Fruit fly (Drosophila melanogaster) whole organism, embryonic: ENCODE results near the gene Nin.

ENCODE experiments used
- B-H1 ChIP-seq: fragments of 200-800 bp; sonication (Bioruptor generic); IDR thresholded peaks from 3 replicates; pipeline ENCODE4 v1.3.6; 2022; ENCODE audit warnings: missing biosample characterization, missing genetic modification characterization
- Blimp-1 ChIP-seq: fragments of 200-800 bp; sonication (Bioruptor generic); optimal IDR thresholded peaks from 3 replicates; lab custom pipeline; 2018; ENCODE audit warnings: missing biosample characterization, missing genetic modification characterization, mild to moderate bottlenecking, moderate library complexity, missing genetic modification reagents
- CG1024 ChIP-seq: fragments of 200-800 bp; sonication (Bioruptor generic); IDR thresholded peaks from 2 replicates; pipeline ENCODE4 v1.3.6; 2022; ENCODE audit warnings: missing biosample characterization, missing genetic modification characterization
- CG12299 ChIP-seq: fragments of 200-800 bp; sonication (Bioruptor generic); optimal IDR thresholded peaks from 2 replicates; lab custom pipeline; 2018; ENCODE audit warnings: missing biosample characterization, mild to moderate bottlenecking, missing genetic modification characterization
- CG13123 ChIP-seq: fragments of 200-800 bp; sonication (Bioruptor generic); optimal IDR thresholded peaks from 2 replicates; lab custom pipeline; 2016; ENCODE audit warnings: missing biosample characterization, missing genetic modification characterization
- CG13775 ChIP-seq: fragments of 200-800 bp; sonication (Bioruptor generic); optimal IDR thresholded peaks from 3 replicates; lab custom pipeline; 2017; ENCODE audit warnings: missing biosample characterization, mild to moderate bottlenecking, missing genetic modification characterization
- CG3065 ChIP-seq: fragments of 200-800 bp; sonication (Bioruptor generic); optimal IDR thresholded peaks from 2 replicates; lab custom pipeline; 2016; ENCODE audit warnings: missing biosample characterization, missing genetic modification characterization
- CG3407 ChIP-seq: fragments of 200-800 bp; sonication (Bioruptor generic); optimal IDR thresholded peaks from 2 replicates; lab custom pipeline; 2018; ENCODE audit warnings: missing biosample characterization, mild to moderate bottlenecking, missing genetic modification characterization
- CG3995 ChIP-seq: fragments of 200-800 bp; sonication (Bioruptor generic); optimal IDR thresholded peaks from 3 replicates; lab custom pipeline; 2016; ENCODE audit warnings: missing biosample characterization, missing genetic modification characterization
- CG6654 ChIP-seq: fragments of 200-800 bp; sonication (Bioruptor generic); optimal IDR thresholded peaks from 2 replicates; lab custom pipeline; 2017; ENCODE audit warnings: missing biosample characterization, mild to moderate bottlenecking, missing genetic modification characterization
- CG7556 ChIP-seq: fragments of 200-800 bp; sonication (Bioruptor generic); optimal IDR thresholded peaks from 2 replicates; lab custom pipeline; 2017; ENCODE audit warnings: missing biosample characterization, mild to moderate bottlenecking, missing genetic modification characterization
- CG9876 ChIP-seq: fragments of 200-800 bp; sonication (Bioruptor generic); optimal IDR thresholded peaks from 2 replicates; lab custom pipeline; 2016; ENCODE audit warnings: missing biosample characterization, missing genetic modification characterization
- Chrac-16 ChIP-seq: fragments of 200-800 bp; sonication (Bioruptor generic); optimal IDR thresholded peaks from 3 replicates; lab custom pipeline; 2016; ENCODE audit warnings: missing biosample characterization, missing genetic modification characterization
- Deaf1 ChIP-seq: fragments of 200-800 bp; optimal IDR thresholded peaks from 3 replicates; lab custom pipeline; 2019; ENCODE audit warnings: missing biosample characterization, mild to moderate bottlenecking, missing genetic modification characterization, moderate library complexity
- Dfd ChIP-seq, 2 experiments: fragments of >200 bp; optimal IDR thresholded peaks; 2 replicates each; lab custom pipeline; 2017; ENCODE audit warnings: missing biosample characterization in 2 of 2, missing genetic modification characterization in 2 of 2
- Dll ChIP-seq: fragments of 200-800 bp; sonication (Bioruptor generic); IDR thresholded peaks from 4 replicates; pipeline ENCODE4 v1.3.6; 2022; ENCODE audit warnings: missing biosample characterization, missing genetic modification characterization; ENCODE audit not compliant: partially characterized antibody
- HLHmδ ChIP-seq: fragments of 200-800 bp; sonication (Bioruptor generic); optimal IDR thresholded peaks from 2 replicates; lab custom pipeline; 2018; ENCODE audit warnings: missing biosample characterization, mild to moderate bottlenecking, missing genetic modification characterization, moderate library complexity
- Hr39 ChIP-seq: fragments of >200 bp; optimal IDR thresholded peaks from 2 replicates; lab custom pipeline; 2017
- Hr51 ChIP-seq, 2 experiments: fragments of 200-800 bp; sonication (Bioruptor generic); optimal IDR thresholded peaks; 2 replicates in 1 of 2; 3 replicates in 1 of 2; lab custom pipeline; 2016 to 2018; ENCODE audit warnings: missing biosample characterization in 2 of 2, missing genetic modification characterization in 2 of 2, mild to moderate bottlenecking in 1 of 2, moderate library complexity in 1 of 2
- Kr ChIP-seq: fragments of 200-800 bp; sonication (Bioruptor generic); optimal IDR thresholded peaks from 2 replicates; lab custom pipeline; 2017; ENCODE audit warnings: missing biosample characterization, mild to moderate bottlenecking, missing genetic modification characterization
- NFAT ChIP-seq: fragments of 200-800 bp; sonication (Bioruptor generic); IDR thresholded peaks from 2 replicates; pipeline ENCODE4 v1.3.6; 2022; ENCODE audit warnings: missing biosample characterization, missing genetic modification characterization
- Nf-YA ChIP-seq: fragments of 200-800 bp; sonication (Bioruptor generic); IDR thresholded peaks from 2 replicates; pipeline ENCODE4 v1.3.6; 2022; ENCODE audit warnings: missing biosample characterization, missing genetic modification characterization
- Nf-YC ChIP-seq: fragments of 200-800 bp; optimal IDR thresholded peaks from 3 replicates; lab custom pipeline; 2019; ENCODE audit warnings: missing biosample characterization, mild to moderate bottlenecking, missing genetic modification characterization, moderate library complexity
- Oaz ChIP-seq: fragments of 200-800 bp; sonication (Bioruptor generic); IDR thresholded peaks from 2 replicates; pipeline ENCODE4 v1.3.6; 2022; ENCODE audit warnings: missing biosample characterization, missing genetic modification characterization
- Ptx1 ChIP-seq: fragments of 200-800 bp; sonication (Bioruptor generic); IDR thresholded peaks from 2 replicates; pipeline ENCODE4 v1.3.6; 2022; ENCODE audit warnings: missing biosample characterization, missing genetic modification characterization
- Side ChIP-seq: fragments of 200-800 bp; sonication (Bioruptor generic); optimal IDR thresholded peaks from 2 replicates; lab custom pipeline; 2016; ENCODE audit warnings: missing biosample characterization, missing genetic modification characterization
- Six4 ChIP-seq: fragments of 200-800 bp; sonication (Bioruptor generic); optimal IDR thresholded peaks from 2 replicates; lab custom pipeline; 2016; ENCODE audit warnings: missing biosample characterization, missing genetic modification characterization
- Vsx1 ChIP-seq: fragments of 200-800 bp; sonication (Bioruptor generic); optimal IDR thresholded peaks from 2 replicates; lab custom pipeline; 2017; ENCODE audit warnings: missing biosample characterization, mild to moderate bottlenecking, missing genetic modification characterization, missing genetic modification reagents
- ase ChIP-seq: fragments of 200-800 bp; sonication (Bioruptor generic); IDR thresholded peaks from 3 replicates; pipeline ENCODE4 v1.3.6; 2022; ENCODE audit warnings: missing biosample characterization, missing genetic modification characterization
- ash1 ChIP-seq: fragments of 200-800 bp; sonication (Bioruptor generic); optimal IDR thresholded peaks from 2 replicates; lab custom pipeline; 2018; ENCODE audit warnings: missing biosample characterization, mild to moderate bottlenecking, missing genetic modification characterization
- bowl ChIP-seq: fragments of 200-800 bp; sonication (Bioruptor generic); IDR thresholded peaks from 2 replicates; pipeline ENCODE4 v1.3.6; 2022; ENCODE audit warnings: missing biosample characterization, missing genetic modification characterization
- btn ChIP-seq: fragments of 200-800 bp; sonication (Bioruptor generic); optimal IDR thresholded peaks from 2 replicates; lab custom pipeline; 2016; ENCODE audit warnings: missing biosample characterization, missing genetic modification characterization
- corto ChIP-seq: fragments of 200-800 bp; sonication (Bioruptor generic); optimal IDR thresholded peaks from 2 replicates; lab custom pipeline; 2016; ENCODE audit warnings: missing biosample characterization, mild to moderate bottlenecking, missing genetic modification characterization, moderate library complexity
- crc ChIP-seq: fragments of 200-800 bp; sonication (Bioruptor generic); optimal IDR thresholded peaks from 2 replicates; lab custom pipeline; 2016; ENCODE audit warnings: missing biosample characterization, missing genetic modification characterization
- dysf ChIP-seq: fragments of 200-800 bp; sonication (Bioruptor generic); IDR thresholded peaks from 3 replicates; pipeline ENCODE4 v1.3.6; 2022; ENCODE audit warnings: missing biosample characterization, missing genetic modification characterization
- fu2 ChIP-seq: fragments of 200-800 bp; sonication (Bioruptor generic); optimal IDR thresholded peaks from 2 replicates; lab custom pipeline; 2016; ENCODE audit warnings: missing biosample characterization, missing genetic modification characterization
- gfzf ChIP-seq: fragments of 200-800 bp; sonication (Bioruptor generic); optimal IDR thresholded peaks from 2 replicates; lab custom pipeline; 2016; ENCODE audit warnings: missing biosample characterization, mild to moderate bottlenecking, missing genetic modification characterization, moderate library complexity
- grau ChIP-seq: fragments of 200-800 bp; optimal IDR thresholded peaks from 3 replicates; lab custom pipeline; 2019; ENCODE audit warnings: missing biosample characterization, mild to moderate bottlenecking, missing genetic modification characterization, moderate library complexity
- gt ChIP-seq: fragments of 200-800 bp; sonication (Bioruptor generic); IDR thresholded peaks from 2 replicates; pipeline ENCODE4 v1.3.6; 2022; ENCODE audit warnings: missing biosample characterization, missing genetic modification characterization
- pros ChIP-seq: fragments of 200-800 bp; sonication (Bioruptor generic); optimal IDR thresholded peaks from 3 replicates; lab custom pipeline; 2019; ENCODE audit warnings: missing biosample characterization, mild to moderate bottlenecking, missing genetic modification characterization, moderate library complexity
- pum ChIP-seq: fragments of 200-800 bp; sonication (Bioruptor generic); optimal IDR thresholded peaks from 2 replicates; lab custom pipeline; 2016; ENCODE audit warnings: missing biosample characterization, missing genetic modification characterization
- scrt ChIP-seq: fragments of 200-800 bp; sonication (Bioruptor generic); optimal IDR thresholded peaks from 2 replicates; lab custom pipeline; 2018; ENCODE audit warnings: missing biosample characterization, mild to moderate bottlenecking, missing genetic modification characterization, moderate library complexity
- slp2 ChIP-seq: fragments of 200-800 bp; sonication (Bioruptor generic); optimal IDR thresholded peaks from 2 replicates; lab custom pipeline; 2016; ENCODE audit warnings: missing biosample characterization, missing genetic modification characterization
- so ChIP-seq: fragments of 200-800 bp; sonication (Bioruptor generic); IDR thresholded peaks from 3 replicates; pipeline ENCODE4 v1.3.6; 2022; ENCODE audit warnings: missing biosample characterization, missing genetic modification characterization
- sob ChIP-seq: fragments of 200-800 bp; sonication (Bioruptor generic); IDR thresholded peaks from 2 replicates; pipeline ENCODE4 v1.3.6; 2022; ENCODE audit warnings: missing biosample characterization, missing genetic modification characterization
- sqz ChIP-seq: fragments of 200-800 bp; sonication (Bioruptor generic); optimal IDR thresholded peaks from 3 replicates; lab custom pipeline; 2018; ENCODE audit warnings: missing biosample characterization, mild to moderate bottlenecking, missing genetic modification characterization
- sug ChIP-seq: fragments of 200-800 bp; optimal IDR thresholded peaks from 2 replicates; lab custom pipeline; 2019; ENCODE audit warnings: missing biosample characterization, mild to moderate bottlenecking, missing genetic modification characterization, moderate library complexity
- tin ChIP-seq: fragments of 200-800 bp; sonication (Bioruptor generic); optimal IDR thresholded peaks from 3 replicates; lab custom pipeline; 2016; ENCODE audit warnings: missing biosample characterization, missing genetic modification characterization
- tio ChIP-seq: fragments of 200-800 bp; sonication (Bioruptor generic); optimal IDR thresholded peaks from 2 replicates; lab custom pipeline; 2017; ENCODE audit warnings: missing biosample characterization, missing genetic modification characterization, inconsistent platforms
- unpg ChIP-seq: fragments of 200-800 bp; sonication (Bioruptor generic); optimal IDR thresholded peaks from 3 replicates; lab custom pipeline; 2018; ENCODE audit warnings: missing biosample characterization, mild to moderate bottlenecking, missing genetic modification characterization, moderate library complexity
- z ChIP-seq: fragments of 200-800 bp; sonication (Bioruptor generic); IDR thresholded peaks from 3 replicates; pipeline ENCODE4 v1.3.6; 2022; ENCODE audit warnings: missing biosample characterization, missing genetic modification characterization

The Nin gene

DNA sequence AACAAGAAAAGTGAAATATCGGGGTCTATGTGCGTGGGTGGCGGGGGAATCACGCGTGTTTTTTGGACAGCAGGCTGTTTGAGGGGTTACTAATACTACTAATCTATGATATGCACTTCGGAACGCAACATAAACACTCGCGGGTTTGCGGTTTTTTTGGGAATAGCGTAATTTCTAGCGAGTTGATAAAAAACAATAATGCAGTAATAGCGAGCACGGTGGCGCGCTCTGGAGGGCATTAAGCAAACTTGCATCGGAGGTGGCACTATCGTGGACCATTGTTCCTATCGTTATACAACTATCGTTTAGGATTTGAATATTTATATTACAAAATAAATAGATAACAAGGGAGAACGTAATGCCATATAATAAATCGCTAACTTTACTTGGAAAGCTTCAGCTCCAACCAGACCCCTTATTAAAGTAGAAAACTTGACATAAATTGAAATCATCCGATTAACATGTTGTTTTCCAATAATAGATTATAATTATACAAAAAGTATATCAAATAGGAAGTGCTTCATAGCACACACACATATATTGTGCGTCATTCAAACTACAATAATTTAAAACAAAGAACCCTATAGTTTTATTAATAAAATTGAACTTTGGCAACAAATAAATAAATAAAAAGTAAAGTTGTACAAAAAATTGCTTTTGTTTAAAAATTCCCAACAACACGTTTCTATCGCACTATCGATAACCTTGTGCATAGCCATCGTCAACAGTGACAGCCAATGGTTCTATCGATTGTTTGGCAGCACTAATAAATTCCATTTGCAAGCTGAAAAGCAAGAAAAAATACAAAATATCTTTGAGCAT lies at the start of gene Nin, which contains the start of gene Bub1 (continued):
- TF ChIP-seq Six4 (GFP tag; lab: Kevin White, UChicago) = no peak
- peak; percentile 53; the same call in 1 of the 3 replicates for TF ChIP-seq dysf (GFP tag; lab: Robert Waterston, UW)
- no peak for TF ChIP-seq Vsx1 (GFP tag; lab: Kevin White, UChicago)
- no peak for TF ChIP-seq bowl (GFP tag; lab: Robert Waterston, UW)
- peak; percentile 25 for TF ChIP-seq grau
- no peak for TF ChIP-seq Kr
- TF ChIP-seq corto (GFP tag; lab: Kevin White, UChicago) = no peak
- TF ChIP-seq Nf-YC (tag; lab: Kevin White, UChicago) = no peak
- TF ChIP-seq gt = no peak
- TF ChIP-seq Blimp-1 (GFP tag; lab: Kevin White, UChicago) = no peak
- TF ChIP-seq Side = no peak
- TF ChIP-seq unpg = no peak
- no peak for TF ChIP-seq CG3407 (GFP tag; lab: Kevin White, UChicago)
- peak; percentile 37 for TF ChIP-seq CG13775 (GFP tag; lab: Kevin White, UChicago)
- TF ChIP-seq crc = no peak
- TF ChIP-seq pros (GFP tag; lab: Kevin White, UChicago) = no peak
- TF ChIP-seq CG3995 (GFP tag; lab: Kevin White, UChicago) = peak; percentile 34
- TF ChIP-seq btn (GFP tag; lab: Kevin White, UChicago) = no peak
- no peak for TF ChIP-seq ash1
- TF ChIP-seq Ptx1 (GFP tag; lab: Robert Waterston, UW) = 0 out of 2 replicates have a peak, but pooled peaks have one; percentile 28
- no peak for TF ChIP-seq CG13123 (GFP tag; lab: Kevin White, UChicago)
- TF ChIP-seq fu2 (GFP tag; lab: Kevin White, UChicago) = no peak
- no peak for TF ChIP-seq gfzf (GFP tag; lab: Kevin White, UChicago)
- TF ChIP-seq B-H1 = no peak
- peak; percentile 18 for TF ChIP-seq sug
- no peak for TF ChIP-seq scrt (GFP tag; lab: Kevin White, UChicago)
- TF ChIP-seq Chrac-16 = peak; percentile 14
- TF ChIP-seq sqz (GFP tag; lab: Kevin White, UChicago) = no peak
- TF ChIP-seq CG6654 = no peak
- TF ChIP-seq Oaz (GFP tag; lab: Robert Waterston, UW) = no peak
- TF ChIP-seq CG7556 (GFP tag; lab: Kevin White, UChicago) = peak; percentile 10
- no peak for TF ChIP-seq HLHmδ
- no peak for TF ChIP-seq pum (GFP tag; lab: Kevin White, UChicago)
- TF ChIP-seq z (GFP tag; lab: Robert Waterston, UW) = no peak
- no peak for TF ChIP-seq Nf-YA (GFP tag; lab: Robert Waterston, UW)
- no peak; the same call in 1 of the 2 replicates for TF ChIP-seq NFAT (GFP tag; lab: Robert Waterston, UW)
- TF ChIP-seq CG3065 (GFP tag; lab: Kevin White, UChicago) = no peak
- peak; percentile 70; the same call in 1 of the 2 replicates for TF ChIP-seq sob
- TF ChIP-seq CG9876 = no peak
- TF ChIP-seq Dll (GFP tag; lab: Robert Waterston, UW) = peak; percentile 82
- no peak for TF ChIP-seq Deaf1 (tag; lab: Kevin White, UChicago)
- TF ChIP-seq tio (GFP tag; lab: Kevin White, UChicago) = no peak
- 0 out of 3 replicates have a peak, but pooled peaks have one; percentile 35 for TF ChIP-seq ase
- TF ChIP-seq CG12299 (tag; lab: Kevin White, UChicago) = no peak
- no peak for TF ChIP-seq so (GFP tag; lab: Robert Waterston, UW)
- TF ChIP-seq slp2 (GFP tag; lab: Kevin White, UChicago) = no peak
- no peak for TF ChIP-seq Hr51 (GFP tag; optimal IDR thresholded peaks at IDR 0.05; lab: Kevin White, UChicago)
- no peak for TF ChIP-seq Dfd (GFP tag; optimal IDR thresholded peaks at IDR 0.05; lab: Kevin White, UChicago)
- no peak for TF ChIP-seq Hr39 (lab: Kevin White, UChicago)
- no peak for TF ChIP-seq CG1024
- peak; percentile 43 for TF ChIP-seq tin (GFP tag; lab: Kevin White, UChicago)
